Worm (Caenorhabditis elegans) whole organism, L1 larva: Measurements from ENCODE around the gene mrpl-4.

Experiments used
- C04F5.9 ChIP-seq: sonication (generic microtip); optimal IDR thresholded peaks from 2 replicates; lab custom pipeline; 2016; ENCODE audit warnings: missing genetic modification characterization, missing compliant biosample characterization
- F16B12.6 ChIP-seq: fragments of 150-350 bp; optimal IDR thresholded peaks from 2 replicates; lab custom pipeline; 2014; ENCODE audit warnings: missing biosample characterization, missing genetic modification characterization
- Y116A8C.19 ChIP-seq: sonication (generic microtip); optimal IDR thresholded peaks from 2 replicates; lab custom pipeline; 2016; ENCODE audit warnings: missing compliant biosample characterization, missing genetic modification characterization, borderline replicate concordance
- aha-1 ChIP-seq: fragments of 150-350 bp; optimal IDR thresholded peaks from 2 replicates; lab custom pipeline; 2014; ENCODE audit warnings: missing biosample characterization, missing genetic modification characterization
- alr-1 ChIP-seq: fragments of 200-800 bp; sonication (Bioruptor generic); optimal IDR thresholded peaks from 2 replicates; lab custom pipeline; 2018; ENCODE audit warnings: borderline replicate concordance, mild to moderate bottlenecking, missing genetic modification characterization, missing compliant biosample characterization
- aly-2 ChIP-seq: fragments of 150-350 bp; optimal IDR thresholded peaks from 2 replicates; lab custom pipeline; 2014; ENCODE audit warnings: missing biosample characterization, missing genetic modification characterization
- blmp-1 ChIP-seq: fragments of 150-350 bp; optimal IDR thresholded peaks from 2 replicates; lab custom pipeline; 2014; ENCODE audit warnings: missing biosample characterization, missing genetic modification characterization
- ceh-63 ChIP-seq: fragments of 200-800 bp; sonication (Bioruptor generic); optimal IDR thresholded peaks from 2 replicates; lab custom pipeline; 2018; ENCODE audit warnings: mild to moderate bottlenecking, missing genetic modification characterization, missing compliant biosample characterization
- ceh-8 ChIP-seq: fragments of 200-800 bp; sonication (Bioruptor generic); optimal IDR thresholded peaks from 2 replicates; lab custom pipeline; 2018; ENCODE audit warnings: mild to moderate bottlenecking, missing genetic modification characterization, moderate library complexity, missing compliant biosample characterization
- ceh-82 ChIP-seq, 3 experiments: fragments of 150-350 bp in 1 of 3; sonication (generic microtip) in 2 of 3; optimal IDR thresholded peaks; 2 replicates each; lab custom pipeline; 2014 to 2017; ENCODE audit warnings: missing biosample characterization in 3 of 3, missing genetic modification characterization in 3 of 3
- ces-1 ChIP-seq: fragments of 150-350 bp; optimal IDR thresholded peaks from 2 replicates; lab custom pipeline; 2014; ENCODE audit warnings: missing biosample characterization, missing genetic modification reagents, missing genetic modification characterization
- dpl-1 ChIP-seq, 3 experiments: fragments of 150-350 bp in 2 of 3; sonication (generic microtip) in 1 of 3; optimal IDR thresholded peaks; 2 replicates each; lab custom pipeline; 2014 to 2017; ENCODE audit warnings: missing biosample characterization in 3 of 3, missing genetic modification characterization in 3 of 3, missing genetic modification reagents in 3 of 3
- dsc-1 ChIP-seq: sonication (generic microtip); optimal IDR thresholded peaks from 2 replicates; lab custom pipeline; 2016; ENCODE audit warnings: mild to moderate bottlenecking, missing genetic modification characterization, missing compliant biosample characterization
- efl-1 ChIP-seq, 4 experiments: fragments of 150-350 bp; optimal IDR thresholded peaks in 3 of 4; peaks in 1 of 4; 1 replicate in 1 of 4; 2 replicates in 3 of 4; lab custom pipeline; 2014; ENCODE audit warnings: missing biosample characterization in 2 of 4, missing genetic modification characterization in 2 of 4, missing genetic modification reagents in 2 of 4
- efl-3 ChIP-seq: fragments of 200-800 bp; sonication (Bioruptor generic); optimal IDR thresholded peaks from 2 replicates; lab custom pipeline; 2018; ENCODE audit warnings: mild to moderate bottlenecking, missing genetic modification characterization, missing compliant biosample characterization
- egl-13 ChIP-seq: sonication (generic microtip); optimal IDR thresholded peaks from 2 replicates; lab custom pipeline; 2016; ENCODE audit warnings: missing genotype, missing genetic modification reagents, missing genetic modification characterization, missing compliant biosample characterization
- elt-3 ChIP-seq, 6 experiments: fragments of 150-350 bp in 1 of 6; sonication (generic microtip); optimal IDR thresholded peaks; 2 replicates each; lab custom pipeline; 2017 to 2018; ENCODE audit warnings: missing biosample characterization in 6 of 6, missing genetic modification characterization in 6 of 6, inconsistent platforms in 1 of 6
- fkh-10 ChIP-seq: sonication (generic microtip); optimal IDR thresholded peaks from 2 replicates; lab custom pipeline; 2017; ENCODE audit warnings: missing biosample characterization, missing genetic modification reagents, missing genetic modification characterization
- fkh-4 ChIP-seq: sonication (generic microtip); optimal IDR thresholded peaks from 2 replicates; lab custom pipeline; 2016; ENCODE audit warnings: missing compliant biosample characterization, missing genetic modification characterization, borderline replicate concordance
- fos-1 ChIP-seq: fragments of 150-350 bp; optimal IDR thresholded peaks from 2 replicates; lab custom pipeline; 2014; ENCODE audit warnings: missing biosample characterization, missing genetic modification characterization
- grh-1 ChIP-seq: fragments of 200-800 bp; sonication (Bioruptor generic); IDR thresholded peaks from 2 replicates; pipeline ENCODE4 v1.3.6; 2022; ENCODE audit warnings: missing genetic modification reagents, missing genetic modification characterization, missing compliant biosample characterization
- hlh-17 ChIP-seq: fragments of 200-800 bp; sonication (Bioruptor generic); optimal IDR thresholded peaks from 2 replicates; lab custom pipeline; 2018; ENCODE audit warnings: missing genetic modification characterization, mild to moderate bottlenecking, missing compliant biosample characterization, moderate library complexity, borderline replicate concordance
- hlh-4 ChIP-seq: sonication (generic microtip); optimal IDR thresholded peaks from 2 replicates; lab custom pipeline; 2016; ENCODE audit warnings: mild to moderate bottlenecking, missing genetic modification characterization, missing compliant biosample characterization
- isw-1 ChIP-seq: fragments of 200-800 bp; sonication (Bioruptor generic); IDR thresholded peaks from 2 replicates; pipeline ENCODE4 v1.3.6; 2022; ENCODE audit warnings: missing genetic modification characterization, missing compliant biosample characterization
- lin-14 ChIP-seq: fragments of 200-800 bp; sonication (Bioruptor generic); optimal IDR thresholded peaks from 2 replicates; lab custom pipeline; 2018; ENCODE audit warnings: mild to moderate bottlenecking, missing genetic modification characterization, moderate library complexity, missing compliant biosample characterization
- lin-35 ChIP-seq, 2 experiments: fragments of 150-350 bp; optimal IDR thresholded peaks; 2 replicates each; lab custom pipeline; 2014; ENCODE audit warnings: missing biosample characterization in 2 of 2, missing genetic modification characterization in 2 of 2, missing genetic modification reagents in 2 of 2
- lsy-2 ChIP-seq, 2 experiments: fragments of 150-350 bp; optimal IDR thresholded peaks; 2 replicates each; lab custom pipeline; 2014; ENCODE audit warnings: missing biosample characterization in 2 of 2, missing genetic modification characterization in 2 of 2
- mef-2 ChIP-seq: fragments of 150-350 bp; optimal IDR thresholded peaks from 2 replicates; lab custom pipeline; 2014; ENCODE audit warnings: missing biosample characterization, missing genetic modification characterization
- mep-1 ChIP-seq: fragments of 150-350 bp; optimal IDR thresholded peaks from 2 replicates; lab custom pipeline; 2014; ENCODE audit warnings: missing biosample characterization, missing genetic modification characterization
- nhr-11 ChIP-seq: fragments of 150-350 bp; optimal IDR thresholded peaks from 2 replicates; lab custom pipeline; 2014; ENCODE audit warnings: missing biosample characterization, missing genetic modification characterization
- nhr-12 ChIP-seq: sonication (generic microtip); optimal IDR thresholded peaks from 2 replicates; lab custom pipeline; 2017; ENCODE audit warnings: missing biosample characterization, missing genetic modification characterization
- nhr-19 ChIP-seq: fragments of 200-800 bp; sonication (Bioruptor generic); conservative IDR thresholded peaks from 2 replicates; pipeline ENCODE4 v1.3.6; 2022; ENCODE audit warnings: missing genetic modification characterization, missing compliant biosample characterization
- nhr-28 ChIP-seq: fragments of 150-350 bp; optimal IDR thresholded peaks from 2 replicates; lab custom pipeline; 2014; ENCODE audit warnings: missing biosample characterization, missing genetic modification characterization
- nhr-76 ChIP-seq: sonication (generic microtip); optimal IDR thresholded peaks from 2 replicates; lab custom pipeline; 2017; ENCODE audit warnings: missing biosample characterization, missing genetic modification characterization
- nhr-77 ChIP-seq: fragments of 150-350 bp; optimal IDR thresholded peaks from 2 replicates; lab custom pipeline; 2014; ENCODE audit warnings: missing biosample characterization, missing genetic modification characterization
- nhr-84 ChIP-seq: sonication (generic microtip); optimal IDR thresholded peaks from 2 replicates; lab custom pipeline; 2017; ENCODE audit warnings: missing biosample characterization, missing genetic modification characterization
- nhr-90 ChIP-seq: sonication (generic microtip); optimal IDR thresholded peaks from 2 replicates; lab custom pipeline; 2016; ENCODE audit warnings: mild to moderate bottlenecking, missing genetic modification characterization, missing compliant biosample characterization; ENCODE audit not compliant: poor library complexity
- pag-3 ChIP-seq: sonication (generic microtip); optimal IDR thresholded peaks from 2 replicates; lab custom pipeline; 2017; ENCODE audit warnings: missing genetic modification characterization, mild to moderate bottlenecking, missing compliant biosample characterization, antibody characterized with exemption, borderline replicate concordance; ENCODE audit not compliant: insufficient read depth
- pax-3 ChIP-seq: fragments of 200-800 bp; sonication (Bioruptor generic); optimal IDR thresholded peaks from 2 replicates; lab custom pipeline; 2018; ENCODE audit warnings: mild to moderate bottlenecking, missing genetic modification characterization, moderate library complexity, missing compliant biosample characterization
- pqm-1 ChIP-seq: sonication (generic microtip); optimal IDR thresholded peaks from 3 replicates; lab custom pipeline; 2017; ENCODE audit warnings: missing biosample characterization, missing genetic modification characterization
- rnt-1 ChIP-seq: sonication (generic microtip); optimal IDR thresholded peaks from 2 replicates; lab custom pipeline; 2016; ENCODE audit warnings: mild to moderate bottlenecking, missing genetic modification characterization, moderate library complexity, missing compliant biosample characterization
- skn-1 ChIP-seq: fragments of 150-350 bp; optimal IDR thresholded peaks from 2 replicates; lab custom pipeline; 2014; ENCODE audit warnings: missing biosample characterization, missing genetic modification characterization
- snpc-4 ChIP-seq: fragments of 150-350 bp; optimal IDR thresholded peaks from 2 replicates; lab custom pipeline; 2014; ENCODE audit warnings: missing biosample characterization, missing genetic modification characterization
- snu-23 ChIP-seq: sonication (generic microtip); optimal IDR thresholded peaks from 2 replicates; lab custom pipeline; 2016; ENCODE audit warnings: missing genetic modification characterization, missing compliant biosample characterization
- sox-4 ChIP-seq: sonication (generic microtip); optimal IDR thresholded peaks from 2 replicates; lab custom pipeline; 2016; ENCODE audit warnings: missing genetic modification characterization, missing compliant biosample characterization
- tlp-1 ChIP-seq: fragments of 150-350 bp; optimal IDR thresholded peaks from 2 replicates; lab custom pipeline; 2014; ENCODE audit warnings: missing biosample characterization, missing genetic modification characterization
- unc-130 ChIP-seq: fragments of 150-350 bp; optimal IDR thresholded peaks from 2 replicates; lab custom pipeline; 2017; ENCODE audit warnings: missing biosample characterization, missing genetic modification characterization, inconsistent platforms
- unc-30 ChIP-seq: sonication (generic microtip); optimal IDR thresholded peaks from 2 replicates; lab custom pipeline; 2017; ENCODE audit warnings: missing biosample characterization, missing genetic modification characterization
- unc-86 ChIP-seq: sonication (generic microtip); optimal IDR thresholded peaks from 2 replicates; lab custom pipeline; 2016; ENCODE audit warnings: missing genetic modification characterization, missing compliant biosample characterization
- vab-15 ChIP-seq: sonication (generic microtip); optimal IDR thresholded peaks from 2 replicates; lab custom pipeline; 2017; ENCODE audit warnings: missing genotype, mild to moderate bottlenecking, missing genetic modification characterization, missing compliant biosample characterization
- xbp-1 ChIP-seq: sonication (generic microtip); optimal IDR thresholded peaks from 2 replicates; lab custom pipeline; 2016; ENCODE audit warnings: missing genetic modification characterization, missing compliant biosample characterization
- zip-4 ChIP-seq: fragments of 200-800 bp; sonication (Bioruptor generic); optimal IDR thresholded peaks from 2 replicates; lab custom pipeline; 2018; ENCODE audit warnings: mild to moderate bottlenecking, missing genetic modification characterization, moderate library complexity, missing compliant biosample characterization
- ztf-4 ChIP-seq: fragments of 150-350 bp; optimal IDR thresholded peaks from 2 replicates; lab custom pipeline; 2014; ENCODE audit warnings: missing biosample characterization, missing genetic modification characterization

Gene mrpl-4

ce11 chrV:8518283-8518682 is 51.2 kb downstream of the mrpl-4 start (continued):
- no peak for TF ChIP-seq fkh-10 (GFP tag; lab: Kevin White, UChicago)
- TF ChIP-seq hlh-17 (GFP tag; lab: Kevin White, UChicago): no peak
- no peak for TF ChIP-seq aly-2 (tag; lab: Kevin White, UChicago)
- TF ChIP-seq skn-1 (tag; lab: Kevin White, UChicago): peak; percentile 35
- no peak for TF ChIP-seq mef-2 (tag; lab: Kevin White, UChicago)
- TF ChIP-seq F16B12.6 (tag; lab: Kevin White, UChicago): peak; percentile 13
- no peak for TF ChIP-seq fos-1 (tag; lab: Kevin White, UChicago)
- no peak for TF ChIP-seq ceh-63
- TF ChIP-seq unc-130: no peak
- no peak for TF ChIP-seq lin-14 (GFP tag; lab: Kevin White, UChicago)
- no peak for TF ChIP-seq egl-13 (tag; lab: Kevin White, UChicago)
- TF ChIP-seq dsc-1 (tag; lab: Kevin White, UChicago): peak; percentile 3
- no peak for TF ChIP-seq pqm-1 (tag; lab: Kevin White, UChicago)
- TF ChIP-seq pax-3 (tag; lab: Kevin White, UChicago): no peak
- no peak for TF ChIP-seq mep-1 (tag; lab: Kevin White, UChicago)
- no peak for TF ChIP-seq efl-3 (GFP tag; lab: Kevin White, UChicago)
- no peak for TF ChIP-seq isw-1 (GFP tag; lab: Robert Waterston, UW)
- TF ChIP-seq grh-1: no peak
- TF ChIP-seq vab-15 (tag; lab: Kevin White, UChicago): no peak
- no peak for TF ChIP-seq hlh-4
- no peak for TF ChIP-seq fkh-4 (tag; lab: Kevin White, UChicago)
- no peak for TF ChIP-seq nhr-28
- TF ChIP-seq ztf-4 (tag; lab: Kevin White, UChicago): no peak
- TF ChIP-seq nhr-90 (tag; lab: Kevin White, UChicago): no peak
- TF ChIP-seq nhr-76 (tag; lab: Kevin White, UChicago): no peak
- TF ChIP-seq unc-30 (tag; lab: Kevin White, UChicago): no peak
- no peak for TF ChIP-seq nhr-84 (tag; lab: Kevin White, UChicago)
- TF ChIP-seq Y116A8C.19: no peak
- no peak for TF ChIP-seq C04F5.9 (tag; lab: Kevin White, UChicago)
- no peak for TF ChIP-seq xbp-1 (tag; lab: Kevin White, UChicago)
- TF ChIP-seq unc-86 (tag; lab: Kevin White, UChicago): no peak
- TF ChIP-seq nhr-77 (tag; lab: Kevin White, UChicago): no peak
- no peak for TF ChIP-seq aha-1 (tag; lab: Kevin White, UChicago)
- TF ChIP-seq lsy-2 (tag; optimal IDR thresholded peaks at IDR 0.05; lab: Kevin White, UChicago): peak in 1 of 2 experiments; percentile 50
- TF ChIP-seq lin-35 (GFP tag; optimal IDR thresholded peaks at IDR 0.05; lab: Kevin White, UChicago): peak in 1 of 2 experiments; percentile 44
- TF ChIP-seq nhr-19 (GFP tag; lab: Robert Waterston, UW): no peak
- no peak for TF ChIP-seq tlp-1 (tag; lab: Kevin White, UChicago)
- TF ChIP-seq sox-4: no peak
- peak; percentile 45 for TF ChIP-seq pag-3 (tag; lab: Kevin White, UChicago)
- no peak for TF ChIP-seq alr-1 (tag; lab: Kevin White, UChicago)
- no peak for TF ChIP-seq nhr-11 (tag; lab: Kevin White, UChicago)
- peak in 1 of 3 experiments; percentile 24 for TF ChIP-seq ceh-82 (tag; optimal IDR thresholded peaks at IDR 0.05; lab: Kevin White, UChicago)
- peak; percentile 26 to 34 for TF ChIP-seq efl-1 (optimal IDR thresholded peaks at IDR 0.05; lab: Kevin White, UChicago)
- TF ChIP-seq efl-1 (GFP tag; optimal IDR thresholded peaks at IDR 0.05 in 1 of 2; lab: Kevin White, UChicago): no peak
- no peak for TF ChIP-seq elt-3 (tag; optimal IDR thresholded peaks at IDR 0.05; lab: Kevin White, UChicago)
- no peak for TF ChIP-seq zip-4 (GFP tag; lab: Kevin White, UChicago)
- TF ChIP-seq dpl-1 (GFP tag; optimal IDR thresholded peaks at IDR 0.05; lab: Kevin White, UChicago): peak in 1 of 3 experiments; percentile 30
- TF ChIP-seq ces-1 (GFP tag; lab: Kevin White, UChicago): no peak
- TF ChIP-seq blmp-1 (tag; lab: Kevin White, UChicago): no peak
- no peak for TF ChIP-seq snpc-4 (tag; lab: Kevin White, UChicago)
- peak; percentile 46 for TF ChIP-seq rnt-1 (tag; lab: Kevin White, UChicago)
- peak; percentile 35 for TF ChIP-seq snu-23 (GFP tag; lab: Kevin White, UChicago)
- no peak for TF ChIP-seq nhr-12 (tag; lab: Kevin White, UChicago)
- TF ChIP-seq ceh-8 (GFP tag; lab: Kevin White, UChicago): no peak
